Worm (Caenorhabditis elegans): ENCODE data around the gene pag-3.

The pag-3 gene

ce11 chrX:14954548-14954947 lies at the start of gene pag-3:
Gene pag-3 (minus strand): TSS chrX:14954648.
- TF ChIP-seq elt-1 (tag; optimal IDR thresholded peaks at IDR 0.05; ENCODE audit: borderline replicate concordance, insufficient read depth) (no peak), pha-4 (tag; optimal IDR thresholded peaks at IDR 0.05) (no peak), bed-3 (GFP tag; optimal IDR thresholded peaks at IDR 0.05) (no peak), lsy-2 (tag; optimal IDR thresholded peaks at IDR 0.05) (no peak), snpc-4 (tag; optimal IDR thresholded peaks at IDR 0.05) (no peak), nhr-76 (tag; optimal IDR thresholded peaks at IDR 0.05) (no peak), nhr-28 (tag; optimal IDR thresholded peaks at IDR 0.05) (no peak), M03D4.4 (tag; optimal IDR thresholded peaks at IDR 0.05) (no peak), ceh-83 (GFP tag; optimal IDR thresholded peaks at IDR 0.05) (no peak), mep-1 (tag; optimal IDR thresholded peaks at IDR 0.05) (no peak), blmp-1 (tag; optimal IDR thresholded peaks at IDR 0.05) (no peak), lin-13 (tag; optimal IDR thresholded peaks at IDR 0.05) (no peak), drap-1 (GFP tag; optimal IDR thresholded peaks at IDR 0.05) (no peak), unc-120 (tag; optimal IDR thresholded peaks at IDR 0.05; ENCODE audit: poor library complexity, severe bottlenecking) (no peak), cnd-1 (tag; optimal IDR thresholded peaks at IDR 0.05) (no peak)

ce11 chrX:15003891-15004550 lies 49.6 kb upstream of the pag-3 start, which contains the start of gene slc-25A18.1:
Gene slc-25A18.1 (minus strand): TSS chrX:15003941.
- TF ChIP-seq nhr-76 (tag; optimal IDR thresholded peaks at IDR 0.05) (no peak), nhr-12 (tag; optimal IDR thresholded peaks at IDR 0.05) (no peak), ham-2 (GFP tag; optimal IDR thresholded peaks at IDR 0.05) (no peak), elt-1 (tag; optimal IDR thresholded peaks at IDR 0.05; ENCODE audit: borderline replicate concordance, insufficient read depth) (no peak), sptf-1 (tag; optimal IDR thresholded peaks at IDR 0.05) (no peak), lin-13 (tag; optimal IDR thresholded peaks at IDR 0.05) (no peak), M03D4.4 (tag; optimal IDR thresholded peaks at IDR 0.05) (no peak), drap-1 (GFP tag; optimal IDR thresholded peaks at IDR 0.05) (no peak), nhr-28 (tag; optimal IDR thresholded peaks at IDR 0.05) (no peak), pha-4 (tag; optimal IDR thresholded peaks at IDR 0.05) (no peak), ceh-43 (GFP tag; optimal IDR thresholded peaks at IDR 0.05) (no peak), unc-120 (tag; optimal IDR thresholded peaks at IDR 0.05; ENCODE audit: poor library complexity, severe bottlenecking) (no peak), zip-8 (tag; optimal IDR thresholded peaks at IDR 0.05) (no peak)

ce11 chrX:14999101-14999500 lies 44.7 kb upstream of the pag-3 start, which contains the start of gene cutl-3:
Gene cutl-3 (minus strand): TSS chrX:14999201.
- TF ChIP-seq elt-3 (tag; optimal IDR thresholded peaks at IDR 0.05) (no peak), drap-1 (GFP tag; optimal IDR thresholded peaks at IDR 0.05) (no peak)

ce11 chrX:14993744-14994143 lies 39.3 kb upstream of the pag-3 start:
- TF ChIP-seq ces-1 (GFP tag; optimal IDR thresholded peaks at IDR 0.05) (peak; percentile 79), pha-4 (tag; optimal IDR thresholded peaks at IDR 0.05) (no peak), drap-1 (GFP tag; optimal IDR thresholded peaks at IDR 0.05) (no peak), sem-2 (GFP tag; optimal IDR thresholded peaks at IDR 0.05) (no peak)

- TF ChIP-seq elt-3 (tag; optimal IDR thresholded peaks at IDR 0.05), result no peak
- TF ChIP-seq zip-8 (tag; optimal IDR thresholded peaks at IDR 0.05), result no peak
- no peak for TF ChIP-seq mls-2 (tag; optimal IDR thresholded peaks at IDR 0.05)
- no peak for TF ChIP-seq unc-62 (GFP tag; optimal IDR thresholded peaks at IDR 0.05)
- no peak for TF ChIP-seq lsy-2 (tag; optimal IDR thresholded peaks at IDR 0.05)
- no peak for TF ChIP-seq ham-2 (GFP tag; optimal IDR thresholded peaks at IDR 0.05)
- TF ChIP-seq unc-120 (tag; optimal IDR thresholded peaks at IDR 0.05; ENCODE audit: poor library complexity, severe bottlenecking), result no peak
- no peak for TF ChIP-seq ces-1 (GFP tag; optimal IDR thresholded peaks at IDR 0.05)
- no peak for TF ChIP-seq ceh-43 (GFP tag; optimal IDR thresholded peaks at IDR 0.05)
- TF ChIP-seq drap-1 (GFP tag; optimal IDR thresholded peaks at IDR 0.05), result no peak
- no peak for TF ChIP-seq nhr-237 (tag; optimal IDR thresholded peaks at IDR 0.05)
Observed at ce11 chrX:14991280-14991679, 36.8 kb upstream of the pag-3 start, which contains the start of gene iglr-1. Gene iglr-1 (minus strand): TSS chrX:14991380.

- TF ChIP-seq drap-1 (GFP tag; optimal IDR thresholded peaks at IDR 0.05) (no peak), hlh-1 (tag; optimal IDR thresholded peaks at IDR 0.05) (no peak), mls-2 (tag; optimal IDR thresholded peaks at IDR 0.05) (no peak), nhr-237 (tag; optimal IDR thresholded peaks at IDR 0.05) (no peak)
Observed at ce11 chrX:14988160-14988559, 33.7 kb upstream of the pag-3 start.

Data from whole organism, mixed stage, embryonic.